Worm (Caenorhabditis elegans): ENCODE results near the gene efl-3.

The efl-3 gene

DNA sequence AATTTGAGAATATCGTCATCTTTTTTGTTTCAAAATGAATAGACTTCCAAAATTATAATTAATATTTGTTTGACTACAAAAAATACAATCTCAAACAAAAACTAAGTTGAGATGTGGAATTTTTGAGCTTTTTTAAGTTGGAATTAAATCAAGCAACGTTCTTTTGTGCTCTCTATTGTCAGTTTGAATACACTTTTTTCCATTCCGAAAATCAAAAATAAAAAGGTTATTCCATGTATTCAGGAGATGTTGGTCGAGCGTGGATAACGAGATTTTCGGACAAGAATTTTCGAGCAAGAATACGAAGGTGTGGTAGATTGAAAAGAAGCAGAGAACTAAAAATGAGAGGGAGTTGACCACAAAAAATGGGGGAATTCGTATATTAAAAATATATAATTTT is 42.3 kb upstream of the efl-3 start:
- TF ChIP-seq ceh-24 (tag; optimal IDR thresholded peaks at IDR 0.05) = no peak
- no peak for TF ChIP-seq hlh-15 (tag; optimal IDR thresholded peaks at IDR 0.05)
- TF ChIP-seq sox-2 (GFP tag; IDR thresholded peaks at IDR 0.05) = no peak
- no peak for TF ChIP-seq ceh-19 (GFP tag; optimal IDR thresholded peaks at IDR 0.05)
- TF ChIP-seq tbx-7 (tag; optimal IDR thresholded peaks at IDR 0.05) = no peak
- TF ChIP-seq nhr-232 (tag; optimal IDR thresholded peaks at IDR 0.05) = no peak
- no peak for TF ChIP-seq ceh-2 (tag; optimal IDR thresholded peaks at IDR 0.05)
- TF ChIP-seq pqm-1 (tag; optimal IDR thresholded peaks at IDR 0.05) = no peak
- no peak for TF ChIP-seq ceh-6 (GFP tag; optimal IDR thresholded peaks at IDR 0.05)
- no peak for TF ChIP-seq C38D4.7 (GFP tag; optimal IDR thresholded peaks at IDR 0.05)
- no peak for TF ChIP-seq ceh-18 (tag; optimal IDR thresholded peaks at IDR 0.05)
- no peak for TF ChIP-seq K02D7.2 (tag; optimal IDR thresholded peaks at IDR 0.05)
- no peak for TF ChIP-seq pag-3 (tag; optimal IDR thresholded peaks at IDR 0.05; ENCODE audit: borderline replicate concordance)
- TF ChIP-seq ahr-1 (tag; optimal IDR thresholded peaks at IDR 0.05) = no peak
- no peak for TF ChIP-seq mec-3 (tag; optimal IDR thresholded peaks at IDR 0.05; ENCODE audit: borderline replicate concordance)
- TF ChIP-seq lim-6 (tag; optimal IDR thresholded peaks at IDR 0.05) = no peak

DNA sequence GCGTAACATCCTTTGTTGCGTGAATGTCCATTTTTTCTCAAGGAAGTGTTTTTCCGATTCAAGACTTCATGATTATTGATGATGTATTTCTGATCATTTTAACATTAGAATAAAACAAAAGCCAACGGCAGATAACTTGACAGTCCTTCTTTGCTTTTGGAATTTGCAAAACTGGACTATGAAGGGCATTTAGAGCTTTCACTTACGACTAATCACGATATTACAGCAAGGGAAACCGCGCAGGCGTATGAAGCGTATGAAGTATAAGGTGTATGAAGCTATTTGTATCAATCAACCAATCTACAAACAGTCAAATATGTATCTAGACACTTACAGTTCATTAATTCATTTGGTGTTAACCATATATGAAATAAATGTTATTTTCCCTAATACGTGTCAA is 34.7 kb upstream of the efl-3 start:
- no peak for TF ChIP-seq pha-2 (tag; optimal IDR thresholded peaks at IDR 0.05)
- no peak for TF ChIP-seq fax-1 (tag; optimal IDR thresholded peaks at IDR 0.05)
- no peak for TF ChIP-seq npax-4 (tag; optimal IDR thresholded peaks at IDR 0.05)

DNA sequence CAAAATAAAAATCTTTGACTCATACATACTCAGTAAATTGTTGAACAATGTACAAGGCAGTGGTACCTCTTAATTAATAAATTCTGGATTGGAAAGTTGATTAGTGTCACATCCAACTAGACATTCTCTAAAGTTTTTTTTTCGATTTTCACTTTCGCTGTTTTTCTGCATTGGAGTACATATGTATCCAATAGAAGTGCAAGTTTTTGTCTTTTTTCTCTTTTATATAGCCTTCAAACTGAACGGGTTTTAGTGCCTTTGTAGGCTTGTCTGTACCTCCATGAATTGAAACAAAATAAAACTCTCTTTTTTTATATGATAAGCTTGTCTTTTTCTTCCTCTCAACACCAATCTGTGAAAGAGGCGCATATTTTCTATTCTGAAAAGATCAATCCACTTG is 32.3 kb upstream of the efl-3 start:
- TF ChIP-seq C38D4.7 (GFP tag; optimal IDR thresholded peaks at IDR 0.05) (no peak), fax-1 (tag; optimal IDR thresholded peaks at IDR 0.05) (no peak), ceh-48 (tag; optimal IDR thresholded peaks at IDR 0.05) (no peak), madf-2 (tag; optimal IDR thresholded peaks at IDR 0.05) (no peak), ets-4 (tag; optimal IDR thresholded peaks at IDR 0.05) (no peak), nfya-1 (tag; optimal IDR thresholded peaks at IDR 0.05) (no peak), tbx-7 (tag; optimal IDR thresholded peaks at IDR 0.05) (no peak), pqm-1 (tag; optimal IDR thresholded peaks at IDR 0.05) (no peak)

DNA sequence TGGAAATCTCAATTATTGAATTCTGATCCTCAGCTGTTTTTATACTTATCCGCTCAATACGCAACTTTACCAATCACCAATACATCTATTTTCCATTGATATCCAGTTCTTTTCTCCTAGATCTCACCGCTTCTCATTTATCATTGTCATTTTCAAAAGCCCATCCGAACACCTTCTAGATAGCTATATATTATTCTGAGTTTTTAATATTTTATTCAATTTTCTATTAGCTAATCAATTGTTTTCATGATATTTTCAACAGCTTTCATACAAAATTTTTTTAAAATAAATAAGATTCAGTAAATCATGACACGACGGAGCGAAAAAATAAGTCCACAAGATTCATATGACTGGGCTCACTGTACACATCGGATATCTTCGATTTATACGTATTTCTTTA is 31.3 kb upstream of the efl-3 start, which contains the start of gene F49E12.12:
Gene F49E12.12, plus strand, starts transcription at position 301 of the 400 bp plus-strand sequence.
- TF ChIP-seq unc-42 (tag; optimal IDR thresholded peaks at IDR 0.05) = no peak
- no peak for TF ChIP-seq odd-2 (tag; optimal IDR thresholded peaks at IDR 0.05)
- TF ChIP-seq pat-9 (tag; optimal IDR thresholded peaks at IDR 0.05) = no peak
- TF ChIP-seq unc-86 (tag; optimal IDR thresholded peaks at IDR 0.05) = no peak
- TF ChIP-seq ets-4 (tag; optimal IDR thresholded peaks at IDR 0.05) = no peak
- TF ChIP-seq hlh-13 (GFP tag; optimal IDR thresholded peaks at IDR 0.05) = no peak
- TF ChIP-seq mec-3 (tag; optimal IDR thresholded peaks at IDR 0.05; ENCODE audit: borderline replicate concordance) = no peak
- TF ChIP-seq Y22D7AL.16 (tag; optimal IDR thresholded peaks at IDR 0.05) = no peak

DNA sequence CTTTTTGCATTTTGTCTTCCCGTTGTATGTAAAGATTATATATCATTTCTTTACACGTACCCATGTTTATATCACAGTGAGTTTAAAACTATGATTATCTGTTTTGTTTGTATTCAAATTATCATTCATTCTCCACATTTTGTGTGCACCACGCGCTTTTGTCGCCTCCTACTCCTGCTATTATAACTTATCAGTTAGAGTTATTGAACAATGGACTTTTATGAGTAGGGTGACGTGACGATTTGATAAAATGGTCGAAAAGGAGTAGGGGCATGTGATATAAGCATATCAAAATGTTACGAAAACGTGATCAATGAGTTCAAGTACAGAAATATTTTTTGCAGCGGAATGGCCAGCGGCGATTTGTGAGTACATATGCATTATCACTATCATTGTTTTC is 29.6 kb upstream of the efl-3 start:
- TF ChIP-seq elt-2 (tag; optimal IDR thresholded peaks at IDR 0.05) (peak; percentile 91), pqm-1 (tag; optimal IDR thresholded peaks at IDR 0.05) (peak; percentile 72), ceh-48 (tag; optimal IDR thresholded peaks at IDR 0.05) (no peak)

DNA sequence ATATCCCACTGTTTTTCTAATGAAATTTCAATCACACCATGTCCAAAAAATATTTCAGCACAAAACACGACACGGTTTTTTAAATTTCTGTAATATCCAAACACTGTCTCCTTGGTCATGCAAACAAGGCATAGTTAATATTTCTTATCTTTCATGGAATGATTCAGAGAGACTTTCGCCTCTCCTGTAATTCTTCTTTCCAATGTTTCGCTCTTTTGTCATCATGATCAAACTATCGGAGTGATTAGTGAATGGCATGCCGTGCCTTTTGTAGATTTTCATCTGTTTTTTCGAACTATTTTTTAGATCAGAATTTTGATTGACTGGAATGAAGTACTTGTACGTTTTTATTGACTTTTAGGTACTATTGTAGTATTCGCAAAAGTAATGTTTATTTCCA is 28.1 kb upstream of the efl-3 start:
- TF ChIP-seq K02D7.2 (tag; optimal IDR thresholded peaks at IDR 0.05) (no peak), Y22D7AL.16 (tag; optimal IDR thresholded peaks at IDR 0.05) (no peak), ref-2 (tag; optimal IDR thresholded peaks at IDR 0.05) (no peak), ceh-45 (GFP tag; IDR thresholded peaks at IDR 0.05) (no peak), fkh-10 (GFP tag; optimal IDR thresholded peaks at IDR 0.05) (no peak), rnt-1 (tag; optimal IDR thresholded peaks at IDR 0.05) (no peak), npax-4 (tag; optimal IDR thresholded peaks at IDR 0.05) (no peak), ceh-30 (tag; optimal IDR thresholded peaks at IDR 0.05) (no peak), ceh-9 (tag; optimal IDR thresholded peaks at IDR 0.05) (no peak), fax-1 (tag; optimal IDR thresholded peaks at IDR 0.05) (no peak)
